Worm (Caenorhabditis elegans): ENCODE measurements around the gene egl-45.

DNA sequence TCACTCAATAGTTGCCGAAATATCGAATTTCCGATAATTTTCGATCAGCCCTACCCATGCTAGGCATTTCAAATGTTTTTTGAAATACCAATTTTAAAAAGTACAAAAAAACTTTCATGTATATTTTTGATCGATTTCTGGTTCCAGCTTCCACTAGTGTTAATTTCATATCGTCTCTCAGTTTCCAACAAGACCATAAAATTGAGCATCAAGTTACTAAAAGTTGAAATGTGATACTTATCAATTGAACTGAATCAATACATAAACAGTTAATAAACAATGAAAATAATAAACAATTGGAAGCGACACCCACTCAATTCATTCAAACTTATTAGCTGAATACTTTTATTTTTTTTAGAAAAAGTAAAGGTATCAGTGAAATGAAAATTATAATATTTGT, 37.8 kb upstream of the egl-45 start, which contains the start of gene cup-4:
- TF ChIP-seq mep-1 (tag; optimal IDR thresholded peaks at IDR 0.05), result no peak
- no peak for TF ChIP-seq unc-39 (tag; optimal IDR thresholded peaks at IDR 0.05)
- TF ChIP-seq lsy-2 (tag; optimal IDR thresholded peaks at IDR 0.05), result no peak
- TF ChIP-seq ces-1 (GFP tag; optimal IDR thresholded peaks at IDR 0.05), result no peak
- TF ChIP-seq blmp-1 (tag; optimal IDR thresholded peaks at IDR 0.05), result no peak
- no peak for TF ChIP-seq lin-32 (GFP tag; optimal IDR thresholded peaks at IDR 0.05)
- TF ChIP-seq ceh-43 (GFP tag; optimal IDR thresholded peaks at IDR 0.05), result no peak
- TF ChIP-seq nhr-12 (tag; optimal IDR thresholded peaks at IDR 0.05), result no peak
- TF ChIP-seq mab-5 (tag; optimal IDR thresholded peaks at IDR 0.05), result no peak
- TF ChIP-seq nhr-76 (tag; optimal IDR thresholded peaks at IDR 0.05), result no peak
- no peak for TF ChIP-seq snpc-4 (tag; optimal IDR thresholded peaks at IDR 0.05)
- no peak for TF ChIP-seq nhr-2 (tag; optimal IDR thresholded peaks at IDR 0.05)
- TF ChIP-seq unc-62 (GFP tag; optimal IDR thresholded peaks at IDR 0.05), result no peak
- TF ChIP-seq tbx-8 (GFP tag; optimal IDR thresholded peaks at IDR 0.05), result no peak
